Worm (Caenorhabditis elegans) whole organism, L3 larva: ENCODE data around the gene srx-84.

Source experiments
- R02D3.7 ChIP-seq: fragments of 150-350 bp; optimal IDR thresholded peaks from 2 replicates; lab custom pipeline; 2014; ENCODE audit warnings: missing biosample characterization, missing genetic modification characterization
- ZK546.5 ChIP-seq: sonication (generic microtip); optimal IDR thresholded peaks from 2 replicates; lab custom pipeline; 2017; ENCODE audit warnings: missing biosample characterization, missing genetic modification characterization
- aly-2 ChIP-seq: fragments of 150-350 bp; optimal IDR thresholded peaks from 2 replicates; lab custom pipeline; 2014; ENCODE audit warnings: missing biosample characterization, missing genetic modification characterization
- ama-1 ChIP-seq: fragments of 150-350 bp; optimal IDR thresholded peaks from 2 replicates; lab custom pipeline; 2018
- ceh-16 ChIP-seq: sonication (generic microtip); optimal IDR thresholded peaks from 2 replicates; lab custom pipeline; 2017; ENCODE audit warnings: missing biosample characterization, missing genetic modification characterization
- ceh-28 ChIP-seq: fragments of 150-350 bp; optimal IDR thresholded peaks from 2 replicates; lab custom pipeline; 2014; ENCODE audit warnings: missing biosample characterization, missing genetic modification reagents, missing genetic modification characterization
- ceh-82 ChIP-seq: fragments of 150-350 bp; optimal IDR thresholded peaks from 2 replicates; lab custom pipeline; 2014; ENCODE audit warnings: missing biosample characterization, missing genetic modification characterization
- daf-12 ChIP-seq: fragments of 150-350 bp; optimal IDR thresholded peaks from 2 replicates; lab custom pipeline; 2014; ENCODE audit warnings: missing biosample characterization, missing genetic modification reagents, missing genetic modification characterization
- egl-27 ChIP-seq: sonication (generic microtip); optimal IDR thresholded peaks from 4 replicates; lab custom pipeline; 2017; ENCODE audit warnings: missing biosample characterization, missing genetic modification reagents, missing genetic modification characterization
- egl-5 ChIP-seq: fragments of 150-350 bp; optimal IDR thresholded peaks from 2 replicates; lab custom pipeline; 2017; ENCODE audit warnings: missing biosample characterization, missing genetic modification reagents, missing genetic modification characterization, inconsistent platforms
- elt-1 ChIP-seq: fragments of 150-350 bp; optimal IDR thresholded peaks from 2 replicates; lab custom pipeline; 2014; ENCODE audit warnings: missing biosample characterization, missing genetic modification characterization
- elt-2 ChIP-seq: sonication (generic microtip); optimal IDR thresholded peaks from 2 replicates; lab custom pipeline; 2016; ENCODE audit warnings: missing genetic modification reagents, mild to moderate bottlenecking, missing genetic modification characterization, missing compliant biosample characterization
- elt-3 ChIP-seq, 3 experiments: fragments of 150-350 bp in 1 of 3; sonication (generic microtip) in 2 of 3; optimal IDR thresholded peaks; 2 replicates in 2 of 3; 4 replicates in 1 of 3; lab custom pipeline; 2014 to 2017; ENCODE audit warnings: missing biosample characterization in 3 of 3, missing genetic modification characterization in 3 of 3
- eor-1 ChIP-seq, 2 experiments: fragments of 150-350 bp; optimal IDR thresholded peaks; 2 replicates each; lab custom pipeline; 2014 to 2018; ENCODE audit warnings: missing biosample characterization in 2 of 2, missing genetic modification characterization in 2 of 2
- fkh-10 ChIP-seq: sonication (generic microtip); optimal IDR thresholded peaks from 2 replicates; lab custom pipeline; 2017; ENCODE audit warnings: missing biosample characterization, missing genetic modification reagents, missing genetic modification characterization
- fkh-2 ChIP-seq: fragments of 150-350 bp; optimal IDR thresholded peaks from 2 replicates; lab custom pipeline; 2014; ENCODE audit warnings: missing biosample characterization, missing genetic modification reagents, missing genetic modification characterization
- fos-1 ChIP-seq: fragments of 150-350 bp; optimal IDR thresholded peaks from 2 replicates; lab custom pipeline; 2014; ENCODE audit warnings: missing biosample characterization, missing genetic modification characterization
- hmg-11 ChIP-seq: sonication (generic microtip); optimal IDR thresholded peaks from 2 replicates; lab custom pipeline; 2016; ENCODE audit warnings: missing genetic modification characterization, missing compliant biosample characterization
- jun-1 ChIP-seq: fragments of 150-350 bp; optimal IDR thresholded peaks from 2 replicates; lab custom pipeline; 2014; ENCODE audit warnings: missing biosample characterization, missing genetic modification reagents, missing genetic modification characterization
- lin-15B ChIP-seq: fragments of 150-350 bp; optimal IDR thresholded peaks from 2 replicates; lab custom pipeline; 2014; ENCODE audit warnings: missing biosample characterization, missing genetic modification characterization
- lin-39 ChIP-seq: fragments of 150-350 bp; optimal IDR thresholded peaks from 2 replicates; lab custom pipeline; 2018; ENCODE audit warnings: missing biosample characterization, missing genetic modification reagents, missing genetic modification characterization
- lsy-12 ChIP-seq: sonication (generic microtip); optimal IDR thresholded peaks from 2 replicates; lab custom pipeline; 2016; ENCODE audit warnings: mild to moderate bottlenecking, missing genetic modification characterization, missing compliant biosample characterization
- mml-1 ChIP-seq: fragments of 150-350 bp; sonication (generic microtip); optimal IDR thresholded peaks from 3 replicates; lab custom pipeline; 2014; ENCODE audit warnings: missing biosample characterization, missing genetic modification characterization
- nfya-1 ChIP-seq: sonication (generic microtip); optimal IDR thresholded peaks from 2 replicates; lab custom pipeline; 2017; ENCODE audit warnings: missing genetic modification characterization, mild to moderate bottlenecking, missing compliant biosample characterization, antibody characterized with exemption, moderate library complexity; ENCODE audit not compliant: insufficient read depth
- nhr-11 ChIP-seq: fragments of 150-350 bp; optimal IDR thresholded peaks from 2 replicates; lab custom pipeline; 2014; ENCODE audit warnings: missing biosample characterization, missing genetic modification characterization
- nhr-12 ChIP-seq: fragments of 150-350 bp; optimal IDR thresholded peaks from 2 replicates; lab custom pipeline; 2014; ENCODE audit warnings: missing biosample characterization, missing genetic modification characterization
- nhr-23 ChIP-seq: fragments of 150-350 bp; optimal IDR thresholded peaks from 2 replicates; lab custom pipeline; 2014; ENCODE audit warnings: missing biosample characterization, missing genetic modification reagents, missing genetic modification characterization
- nhr-237 ChIP-seq: fragments of 150-350 bp; optimal IDR thresholded peaks from 2 replicates; lab custom pipeline; 2014; ENCODE audit warnings: missing biosample characterization, missing genetic modification characterization
- nhr-25 ChIP-seq: sonication (generic microtip); optimal IDR thresholded peaks from 2 replicates; lab custom pipeline; 2017; ENCODE audit warnings: missing biosample characterization, missing genetic modification characterization
- nhr-28 ChIP-seq: fragments of 150-350 bp; optimal IDR thresholded peaks from 2 replicates; lab custom pipeline; 2014; ENCODE audit warnings: missing biosample characterization, missing genetic modification characterization
- nhr-43 ChIP-seq: sonication (generic microtip); optimal IDR thresholded peaks from 2 replicates; lab custom pipeline; 2016; ENCODE audit warnings: mild to moderate bottlenecking, missing genetic modification characterization, missing compliant biosample characterization; ENCODE audit not compliant: poor library complexity, severe bottlenecking
- nhr-67 ChIP-seq: fragments of 150-350 bp; optimal IDR thresholded peaks from 2 replicates; lab custom pipeline; 2014; ENCODE audit warnings: missing biosample characterization, missing genetic modification characterization
- nhr-76 ChIP-seq: fragments of 150-350 bp; sonication (generic microtip); optimal IDR thresholded peaks from 5 replicates; lab custom pipeline; 2014; ENCODE audit warnings: missing biosample characterization, missing genetic modification characterization
- nhr-77 ChIP-seq: fragments of 150-350 bp; optimal IDR thresholded peaks from 2 replicates; lab custom pipeline; 2014; ENCODE audit warnings: missing biosample characterization, missing genetic modification characterization
- pha-4 ChIP-seq: fragments of 150-350 bp; optimal IDR thresholded peaks from 2 replicates; lab custom pipeline; 2014; ENCODE audit warnings: missing biosample characterization, missing genetic modification reagents, missing genetic modification characterization
- pqm-1 ChIP-seq: fragments of 150-350 bp; optimal IDR thresholded peaks from 2 replicates; lab custom pipeline; 2017; ENCODE audit warnings: missing biosample characterization, missing genetic modification characterization, inconsistent platforms
- sea-2 ChIP-seq: fragments of 150-350 bp; sonication (generic microtip); optimal IDR thresholded peaks from 4 replicates; lab custom pipeline; 2014; ENCODE audit warnings: missing biosample characterization, missing genetic modification reagents, missing genetic modification characterization
- skn-1 ChIP-seq: fragments of 150-350 bp; optimal IDR thresholded peaks from 2 replicates; lab custom pipeline; 2014; ENCODE audit warnings: missing biosample characterization, missing genetic modification characterization
- snpc-4 ChIP-seq: fragments of 150-350 bp; optimal IDR thresholded peaks from 2 replicates; lab custom pipeline; 2014; ENCODE audit warnings: missing biosample characterization, missing genetic modification characterization
- tbx-2 ChIP-seq: sonication (generic microtip); optimal IDR thresholded peaks from 2 replicates; lab custom pipeline; 2016; ENCODE audit warnings: mild to moderate bottlenecking, missing genetic modification characterization, missing compliant biosample characterization
- unc-39 ChIP-seq: sonication (generic microtip); optimal IDR thresholded peaks from 4 replicates; lab custom pipeline; 2017; ENCODE audit warnings: missing biosample characterization, missing genetic modification characterization
- unc-62 ChIP-seq: fragments of 150-350 bp; sonication (generic microtip); optimal IDR thresholded peaks from 4 replicates; lab custom pipeline; 2014; ENCODE audit warnings: missing biosample characterization, missing genetic modification reagents, missing genetic modification characterization
- zag-1 ChIP-seq: fragments of 150-350 bp; optimal IDR thresholded peaks from 2 replicates; lab custom pipeline; 2014; ENCODE audit warnings: missing biosample characterization, missing genetic modification characterization
- ztf-11 ChIP-seq: fragments of 150-350 bp; optimal IDR thresholded peaks from 2 replicates; lab custom pipeline; 2014; ENCODE audit warnings: missing biosample characterization, missing genetic modification characterization
- ztf-4 ChIP-seq: fragments of 150-350 bp; optimal IDR thresholded peaks from 2 replicates; lab custom pipeline; 2014; ENCODE audit warnings: missing biosample characterization, missing genetic modification characterization

srx-84 gene

DNA sequence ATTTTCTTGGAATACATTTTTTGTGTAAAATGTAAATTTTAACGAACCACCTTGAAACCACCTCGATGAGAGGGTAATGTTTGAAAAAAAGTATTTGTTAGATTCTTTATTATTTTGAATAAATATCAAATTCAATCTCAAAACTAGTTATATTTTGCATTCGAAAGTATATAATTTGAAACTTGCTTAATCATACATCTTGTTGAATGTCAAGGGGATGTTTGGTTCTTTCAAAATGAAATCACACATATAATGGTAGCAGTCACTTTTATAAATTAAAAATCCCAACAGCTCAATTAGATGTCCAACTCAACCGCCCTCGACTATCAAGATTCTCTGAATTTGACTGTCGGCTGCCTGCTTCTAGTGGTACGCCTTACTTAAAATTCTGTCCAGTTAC lies 34.3 kb upstream of the srx-84 start, which contains the start of gene srx-87:
srx-87 (plus strand) TSS at position 301 of the 400 bp plus-strand sequence.
- TF ChIP-seq unc-39 (no peak), ceh-82 (tag; lab: Kevin White, UChicago) (no peak), nhr-237 (tag; lab: Kevin White, UChicago) (no peak), R02D3.7 (no peak), nfya-1 (tag; lab: Kevin White, UChicago) (no peak), elt-2 (no peak), elt-1 (tag; lab: Kevin White, UChicago) (no peak), ZK546.5 (no peak), tbx-2 (no peak)

DNA sequence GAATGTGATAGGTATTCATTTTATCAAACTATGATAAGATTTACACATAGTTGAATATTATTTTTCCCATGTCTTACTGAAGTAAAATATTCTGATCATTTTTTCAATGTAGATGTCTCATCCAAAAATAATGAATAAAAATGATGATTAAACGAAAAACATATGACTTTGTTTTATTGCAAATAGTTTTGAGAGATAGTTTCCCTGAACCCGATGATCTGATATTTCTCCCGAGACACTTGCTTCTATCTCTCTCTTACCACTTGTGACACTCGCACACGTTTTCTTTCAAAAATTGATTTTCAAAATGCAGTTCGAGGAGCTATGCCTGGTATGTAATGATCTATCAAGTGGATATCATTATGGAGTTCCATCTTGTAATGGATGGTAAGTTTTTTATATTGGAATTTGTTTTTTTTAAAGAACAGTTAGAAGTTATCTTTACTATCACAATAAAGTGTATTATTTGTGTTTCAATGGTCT lies 28.7 kb upstream of the srx-84 start, which contains the start of the genes nhr-101 and pms-2:
nhr-101 (plus strand) TSS at position 308 of the 483 bp plus-strand sequence.
pms-2 (minus strand) TSS at position 433 of the 483 bp plus-strand sequence.
- no peak for TF ChIP-seq nhr-25
- TF ChIP-seq aly-2 (tag; lab: Kevin White, UChicago) = no peak
- peak; percentile 11 for TF ChIP-seq pqm-1
- no peak for TF ChIP-seq daf-12 (tag; lab: Kevin White, UChicago)
- no peak for TF ChIP-seq ceh-16 (tag; lab: Kevin White, UChicago)
- TF ChIP-seq elt-2 = peak; percentile 19
- no peak for TF ChIP-seq elt-1 (tag; lab: Kevin White, UChicago)
- no peak for TF ChIP-seq fkh-10 (GFP tag; lab: Kevin White, UChicago)
- TF ChIP-seq elt-3 (tag; optimal IDR thresholded peaks at IDR 0.05; lab: Kevin White, UChicago) = no peak
- TF ChIP-seq nhr-12 (tag; lab: Kevin White, UChicago) = no peak
- TF ChIP-seq hmg-11 (tag; lab: Kevin White, UChicago) = no peak
- TF ChIP-seq mml-1 (tag; lab: Kevin White, UChicago) = no peak
- TF ChIP-seq lin-15B (tag; lab: Kevin White, UChicago) = no peak
- TF ChIP-seq tbx-2 = no peak
- TF ChIP-seq nhr-23 (tag; lab: Kevin White, UChicago) = no peak

DNA sequence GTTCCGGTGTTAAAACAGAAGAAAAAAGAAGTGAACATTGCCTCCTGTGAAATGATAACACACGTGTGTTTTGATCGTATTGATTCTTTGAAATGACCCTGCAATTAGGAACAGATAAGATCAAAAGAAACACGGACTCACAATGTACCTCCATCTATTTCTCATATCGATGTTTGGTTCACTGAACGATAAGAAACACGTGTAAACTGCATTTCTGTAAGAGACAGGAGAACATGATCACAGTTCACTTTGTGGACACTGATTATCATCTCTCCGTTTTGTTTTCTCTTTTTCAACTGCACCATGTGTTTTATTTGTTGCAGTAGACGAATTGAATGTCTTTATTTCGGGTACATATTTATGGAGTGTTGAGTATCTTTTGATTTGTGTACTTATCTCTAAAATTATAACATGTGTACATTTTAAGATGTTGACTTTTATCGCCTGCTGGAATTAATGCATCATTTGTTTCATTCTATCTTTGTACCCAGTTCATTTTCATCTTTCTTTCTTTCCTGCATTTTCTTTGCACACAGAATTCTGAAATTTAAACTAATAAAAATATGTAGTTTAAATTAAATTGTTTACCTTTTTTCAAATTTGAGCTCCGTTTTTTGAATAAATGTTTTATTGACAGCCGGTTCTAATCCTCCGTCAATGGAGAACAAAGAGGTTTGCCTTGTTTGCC lies 26.0 kb upstream of the srx-84 start, which contains the start of the genes H12C20.7 and nhr-68:
H12C20.7 (minus strand) TSS at position 188 of the 688 bp plus-strand sequence.
nhr-68 (plus strand) TSS at position 638 of the 688 bp plus-strand sequence.
- TF ChIP-seq lin-39 (tag; lab: Kevin White, UChicago) = no peak
- peak; percentile 99 for TF ChIP-seq elt-2
- peak; percentile 95 for TF ChIP-seq lsy-12 (tag; lab: Kevin White, UChicago)
- TF ChIP-seq elt-3 (tag; optimal IDR thresholded peaks at IDR 0.05; lab: Kevin White, UChicago) = peak in 2 of 3 experiments; percentile 75 to 77
- TF ChIP-seq eor-1 (tag; optimal IDR thresholded peaks at IDR 0.05; lab: Kevin White, UChicago) = no peak
- peak; percentile 95 for TF ChIP-seq pha-4
- TF ChIP-seq nfya-1 (tag; lab: Kevin White, UChicago) = peak; percentile 65
- no peak for TF ChIP-seq ama-1 (lab: Kevin White, UChicago)
- peak; percentile 87 for TF ChIP-seq tbx-2
- no peak for TF ChIP-seq snpc-4 (tag; lab: Kevin White, UChicago)
- TF ChIP-seq ztf-4 (tag; lab: Kevin White, UChicago) = peak; percentile 52
- no peak for TF ChIP-seq nhr-237 (tag; lab: Kevin White, UChicago)
- no peak for TF ChIP-seq egl-5 (tag; lab: Kevin White, UChicago)
- TF ChIP-seq hmg-11 (tag; lab: Kevin White, UChicago) = no peak
- TF ChIP-seq skn-1 = peak; percentile 77
- no peak for TF ChIP-seq ceh-16 (tag; lab: Kevin White, UChicago)
- peak; percentile 99 for TF ChIP-seq nhr-43 (tag; lab: Kevin White, UChicago)
- TF ChIP-seq nhr-67 = no peak
- TF ChIP-seq sea-2 (GFP tag; lab: Kevin White, UChicago) = no peak
- no peak for TF ChIP-seq nhr-11 (tag; lab: Kevin White, UChicago)
- TF ChIP-seq fkh-10 (GFP tag; lab: Kevin White, UChicago) = no peak
- TF ChIP-seq ztf-11 (tag; lab: Kevin White, UChicago) = no peak
- no peak for TF ChIP-seq ceh-82 (tag; lab: Kevin White, UChicago)
- TF ChIP-seq nhr-12 (tag; lab: Kevin White, UChicago) = no peak
- peak; percentile 31 for TF ChIP-seq nhr-77 (tag; lab: Kevin White, UChicago)
- TF ChIP-seq unc-39 = no peak
- TF ChIP-seq R02D3.7 = peak; percentile 50
- peak; percentile 50 for TF ChIP-seq elt-1 (tag; lab: Kevin White, UChicago)
- TF ChIP-seq mml-1 (tag; lab: Kevin White, UChicago) = no peak
- TF ChIP-seq ZK546.5 = no peak
- peak; percentile 23 for TF ChIP-seq lin-15B (tag; lab: Kevin White, UChicago)
- TF ChIP-seq zag-1 (tag; lab: Kevin White, UChicago) = no peak
- TF ChIP-seq jun-1 (tag; lab: Kevin White, UChicago) = peak; percentile 91
- peak; percentile 22 for TF ChIP-seq unc-62 (GFP tag; lab: Kevin White, UChicago)
- peak; percentile 94 for TF ChIP-seq nhr-25
- TF ChIP-seq nhr-28 = peak; percentile 48
- TF ChIP-seq daf-12 (tag; lab: Kevin White, UChicago) = no peak
- TF ChIP-seq nhr-23 (tag; lab: Kevin White, UChicago) = peak; percentile 93
- no peak for TF ChIP-seq aly-2 (tag; lab: Kevin White, UChicago)
- peak; percentile 60 for TF ChIP-seq fos-1 (tag; lab: Kevin White, UChicago)
- TF ChIP-seq nhr-76 (tag; lab: Kevin White, UChicago) = peak; percentile 9
- TF ChIP-seq fkh-2 = no peak
- peak; percentile 52 for TF ChIP-seq ceh-28 (tag; lab: Kevin White, UChicago)
- TF ChIP-seq egl-27 (tag; lab: Kevin White, UChicago) = peak; percentile 72
